Worm (Caenorhabditis elegans) whole organism, L3 larva: ENCODE results near the gene osm-10.

Experiments used
- R02D3.7 ChIP-seq: fragments of 150-350 bp; optimal IDR thresholded peaks from 2 replicates; lab custom pipeline; 2014; ENCODE audit warnings: missing biosample characterization, missing genetic modification characterization
- ZK546.5 ChIP-seq: sonication (generic microtip); optimal IDR thresholded peaks from 2 replicates; lab custom pipeline; 2017; ENCODE audit warnings: missing biosample characterization, missing genetic modification characterization
- ama-1 ChIP-seq: fragments of 150-350 bp; optimal IDR thresholded peaks from 2 replicates; lab custom pipeline; 2018
- ceh-16 ChIP-seq: sonication (generic microtip); optimal IDR thresholded peaks from 2 replicates; lab custom pipeline; 2017; ENCODE audit warnings: missing biosample characterization, missing genetic modification characterization
- ceh-28 ChIP-seq: fragments of 150-350 bp; optimal IDR thresholded peaks from 2 replicates; lab custom pipeline; 2014; ENCODE audit warnings: missing biosample characterization, missing genetic modification reagents, missing genetic modification characterization
- ceh-82 ChIP-seq: fragments of 150-350 bp; optimal IDR thresholded peaks from 2 replicates; lab custom pipeline; 2014; ENCODE audit warnings: missing biosample characterization, missing genetic modification characterization
- ceh-9 ChIP-seq: sonication (generic microtip); optimal IDR thresholded peaks from 2 replicates; lab custom pipeline; 2018; ENCODE audit warnings: missing biosample characterization, missing genetic modification characterization
- daf-12 ChIP-seq: fragments of 150-350 bp; optimal IDR thresholded peaks from 2 replicates; lab custom pipeline; 2014; ENCODE audit warnings: missing biosample characterization, missing genetic modification reagents, missing genetic modification characterization
- egl-27 ChIP-seq: sonication (generic microtip); optimal IDR thresholded peaks from 4 replicates; lab custom pipeline; 2017; ENCODE audit warnings: missing biosample characterization, missing genetic modification reagents, missing genetic modification characterization
- elt-2 ChIP-seq: sonication (generic microtip); optimal IDR thresholded peaks from 2 replicates; lab custom pipeline; 2016; ENCODE audit warnings: missing genetic modification reagents, mild to moderate bottlenecking, missing genetic modification characterization, missing compliant biosample characterization
- elt-3 ChIP-seq, 3 experiments: fragments of 150-350 bp in 1 of 3; sonication (generic microtip) in 2 of 3; optimal IDR thresholded peaks; 2 replicates in 2 of 3; 4 replicates in 1 of 3; lab custom pipeline; 2014 to 2017; ENCODE audit warnings: missing biosample characterization in 3 of 3, missing genetic modification characterization in 3 of 3
- eor-1 ChIP-seq, 2 experiments: fragments of 150-350 bp; optimal IDR thresholded peaks; 2 replicates each; lab custom pipeline; 2014 to 2018; ENCODE audit warnings: missing biosample characterization in 2 of 2, missing genetic modification characterization in 2 of 2
- fkh-10 ChIP-seq: sonication (generic microtip); optimal IDR thresholded peaks from 2 replicates; lab custom pipeline; 2017; ENCODE audit warnings: missing biosample characterization, missing genetic modification reagents, missing genetic modification characterization
- fkh-2 ChIP-seq: fragments of 150-350 bp; optimal IDR thresholded peaks from 2 replicates; lab custom pipeline; 2014; ENCODE audit warnings: missing biosample characterization, missing genetic modification reagents, missing genetic modification characterization
- hmg-11 ChIP-seq: sonication (generic microtip); optimal IDR thresholded peaks from 2 replicates; lab custom pipeline; 2016; ENCODE audit warnings: missing genetic modification characterization, missing compliant biosample characterization
- jun-1 ChIP-seq: fragments of 150-350 bp; optimal IDR thresholded peaks from 2 replicates; lab custom pipeline; 2014; ENCODE audit warnings: missing biosample characterization, missing genetic modification reagents, missing genetic modification characterization
- lin-15B ChIP-seq: fragments of 150-350 bp; optimal IDR thresholded peaks from 2 replicates; lab custom pipeline; 2014; ENCODE audit warnings: missing biosample characterization, missing genetic modification characterization
- lsy-12 ChIP-seq: sonication (generic microtip); optimal IDR thresholded peaks from 2 replicates; lab custom pipeline; 2016; ENCODE audit warnings: mild to moderate bottlenecking, missing genetic modification characterization, missing compliant biosample characterization
- nfya-1 ChIP-seq: sonication (generic microtip); optimal IDR thresholded peaks from 2 replicates; lab custom pipeline; 2017; ENCODE audit warnings: missing genetic modification characterization, mild to moderate bottlenecking, missing compliant biosample characterization, antibody characterized with exemption, moderate library complexity; ENCODE audit not compliant: insufficient read depth
- nhr-11 ChIP-seq: fragments of 150-350 bp; optimal IDR thresholded peaks from 2 replicates; lab custom pipeline; 2014; ENCODE audit warnings: missing biosample characterization, missing genetic modification characterization
- nhr-12 ChIP-seq: fragments of 150-350 bp; optimal IDR thresholded peaks from 2 replicates; lab custom pipeline; 2014; ENCODE audit warnings: missing biosample characterization, missing genetic modification characterization
- nhr-23 ChIP-seq: fragments of 150-350 bp; optimal IDR thresholded peaks from 2 replicates; lab custom pipeline; 2014; ENCODE audit warnings: missing biosample characterization, missing genetic modification reagents, missing genetic modification characterization
- nhr-237 ChIP-seq: fragments of 150-350 bp; optimal IDR thresholded peaks from 2 replicates; lab custom pipeline; 2014; ENCODE audit warnings: missing biosample characterization, missing genetic modification characterization
- nhr-25 ChIP-seq: sonication (generic microtip); optimal IDR thresholded peaks from 2 replicates; lab custom pipeline; 2017; ENCODE audit warnings: missing biosample characterization, missing genetic modification characterization
- nhr-43 ChIP-seq: sonication (generic microtip); optimal IDR thresholded peaks from 2 replicates; lab custom pipeline; 2016; ENCODE audit warnings: mild to moderate bottlenecking, missing genetic modification characterization, missing compliant biosample characterization; ENCODE audit not compliant: poor library complexity, severe bottlenecking
- nhr-67 ChIP-seq: fragments of 150-350 bp; optimal IDR thresholded peaks from 2 replicates; lab custom pipeline; 2014; ENCODE audit warnings: missing biosample characterization, missing genetic modification characterization
- nhr-77 ChIP-seq: fragments of 150-350 bp; optimal IDR thresholded peaks from 2 replicates; lab custom pipeline; 2014; ENCODE audit warnings: missing biosample characterization, missing genetic modification characterization
- pha-4 ChIP-seq: fragments of 150-350 bp; optimal IDR thresholded peaks from 2 replicates; lab custom pipeline; 2014; ENCODE audit warnings: missing biosample characterization, missing genetic modification reagents, missing genetic modification characterization
- sea-2 ChIP-seq: fragments of 150-350 bp; sonication (generic microtip); optimal IDR thresholded peaks from 4 replicates; lab custom pipeline; 2014; ENCODE audit warnings: missing biosample characterization, missing genetic modification reagents, missing genetic modification characterization
- skn-1 ChIP-seq: fragments of 150-350 bp; optimal IDR thresholded peaks from 2 replicates; lab custom pipeline; 2014; ENCODE audit warnings: missing biosample characterization, missing genetic modification characterization
- snpc-4 ChIP-seq: fragments of 150-350 bp; optimal IDR thresholded peaks from 2 replicates; lab custom pipeline; 2014; ENCODE audit warnings: missing biosample characterization, missing genetic modification characterization
- unc-62 ChIP-seq: fragments of 150-350 bp; sonication (generic microtip); optimal IDR thresholded peaks from 4 replicates; lab custom pipeline; 2014; ENCODE audit warnings: missing biosample characterization, missing genetic modification reagents, missing genetic modification characterization
- zag-1 ChIP-seq: fragments of 150-350 bp; optimal IDR thresholded peaks from 2 replicates; lab custom pipeline; 2014; ENCODE audit warnings: missing biosample characterization, missing genetic modification characterization
- ztf-11 ChIP-seq: fragments of 150-350 bp; optimal IDR thresholded peaks from 2 replicates; lab custom pipeline; 2014; ENCODE audit warnings: missing biosample characterization, missing genetic modification characterization

osm-10 gene

ce11 chrIII:7278491-7278890 is 35.4 kb downstream of the osm-10 start:
- TF ChIP-seq ceh-16 (tag; lab: Kevin White, UChicago): no peak
- TF ChIP-seq lin-15B (tag; lab: Kevin White, UChicago): peak; percentile 18
- peak; percentile 45 for TF ChIP-seq elt-2 (tag; lab: Kevin White, UChicago)
- TF ChIP-seq fkh-2 (tag; lab: Kevin White, UChicago): no peak
- peak; percentile 49 for TF ChIP-seq hmg-11 (tag; lab: Kevin White, UChicago)
- no peak for TF ChIP-seq eor-1 (tag; optimal IDR thresholded peaks at IDR 0.05; lab: Kevin White, UChicago)
- TF ChIP-seq pha-4 (tag; lab: Kevin White, UChicago): peak; percentile 82
- peak; percentile 45 for TF ChIP-seq ceh-28 (tag; lab: Kevin White, UChicago)
- TF ChIP-seq R02D3.7: peak; percentile 6
- peak; percentile 39 for TF ChIP-seq nhr-11 (tag; lab: Kevin White, UChicago)
- peak; percentile 45 for TF ChIP-seq nhr-23
- peak; percentile 56 for TF ChIP-seq jun-1 (tag; lab: Kevin White, UChicago)
- TF ChIP-seq nhr-25: no peak
- TF ChIP-seq nfya-1 (tag; lab: Kevin White, UChicago): peak; percentile 44
- TF ChIP-seq snpc-4 (tag; lab: Kevin White, UChicago): peak; percentile 99
- peak; percentile 38 for TF ChIP-seq nhr-43 (tag; lab: Kevin White, UChicago)
- peak; percentile 75 for TF ChIP-seq lsy-12
- TF ChIP-seq fkh-10 (GFP tag; lab: Kevin White, UChicago): no peak
- peak; percentile 49 for TF ChIP-seq nhr-77 (tag; lab: Kevin White, UChicago)

ce11 chrIII:7281179-7281578 is 38.1 kb downstream of the osm-10 start, which contains the start of gene B0361.3:
B0361.3 (plus strand) TSS chrIII:7281462.
- TF ChIP-seq pha-4 (tag; lab: Kevin White, UChicago) (peak; percentile 31), nhr-12 (tag; lab: Kevin White, UChicago) (no peak), snpc-4 (tag; lab: Kevin White, UChicago) (no peak), sea-2 (no peak), zag-1 (no peak), R02D3.7 (peak; percentile 42), nhr-43 (tag; lab: Kevin White, UChicago) (no peak), nhr-67 (no peak), nhr-11 (tag; lab: Kevin White, UChicago) (no peak), nfya-1 (tag; lab: Kevin White, UChicago) (peak; percentile 21), daf-12 (tag; lab: Kevin White, UChicago) (no peak)

ce11 chrIII:7285783-7286182 is 42.7 kb downstream of the osm-10 start, which contains the start of gene pho-5:
pho-5 (minus strand) TSS chrIII:7285883.
- TF ChIP-seq ceh-9: no peak
- TF ChIP-seq pha-4 (tag; lab: Kevin White, UChicago): no peak
- TF ChIP-seq nhr-12 (tag; lab: Kevin White, UChicago): no peak
- TF ChIP-seq, all 47 proteins: peak for 0

ce11 chrIII:7287503-7287902 is 44.4 kb downstream of the osm-10 start, which contains the start of gene ykt-6:
ykt-6 (minus strand) TSS chrIII:7287603.
- TF ChIP-seq lin-15B (tag; lab: Kevin White, UChicago): no peak
- no peak for TF ChIP-seq nhr-237
- TF ChIP-seq nhr-67: no peak
- no peak for TF ChIP-seq sea-2
- TF ChIP-seq jun-1 (tag; lab: Kevin White, UChicago): no peak
- TF ChIP-seq skn-1 (tag; lab: Kevin White, UChicago): no peak
- TF ChIP-seq pha-4 (tag; lab: Kevin White, UChicago): no peak
- no peak for TF ChIP-seq nfya-1 (tag; lab: Kevin White, UChicago)
- TF ChIP-seq ztf-11 (tag; lab: Kevin White, UChicago): no peak

ce11 chrIII:7290462-7290861 is 47.4 kb downstream of the osm-10 start, which contains the start of gene algn-11:
algn-11 (minus strand) TSS chrIII:7290562.
- TF ChIP-seq ceh-82 (no peak), nfya-1 (tag; lab: Kevin White, UChicago) (no peak), egl-27 (tag; lab: Kevin White, UChicago) (no peak), unc-62 (no peak), ZK546.5 (tag; lab: Kevin White, UChicago) (no peak), ceh-16 (tag; lab: Kevin White, UChicago) (no peak), pha-4 (tag; lab: Kevin White, UChicago) (no peak), ama-1 (lab: Kevin White, UChicago) (no peak), elt-3 (tag; optimal IDR thresholded peaks at IDR 0.05; lab: Kevin White, UChicago) (no peak), nhr-77 (tag; lab: Kevin White, UChicago) (no peak), nhr-25 (no peak), fkh-2 (tag; lab: Kevin White, UChicago) (no peak), nhr-237 (no peak), lin-15B (tag; lab: Kevin White, UChicago) (no peak), nhr-12 (tag; lab: Kevin White, UChicago) (no peak), fkh-10 (GFP tag; lab: Kevin White, UChicago) (no peak)
- TF ChIP-seq, all 47 proteins: peak for 0
